Worm (Caenorhabditis elegans) whole organism, L4/young adult: ENCODE data around the gene Y50D4A.4.
A peak's percentile ranks its signal among the peaks of the same experiment; 100 is the strongest.

ENCODE experiments used
- W03F9.2 ChIP-seq: fragments of 150-350 bp; optimal IDR thresholded peaks from 2 replicates; lab custom pipeline; 2014; ENCODE audit warnings: missing biosample characterization, missing genetic modification characterization
- dao-5 ChIP-seq: sonication (generic microtip); optimal IDR thresholded peaks from 2 replicates; lab custom pipeline; 2016; ENCODE audit warnings: missing genotype, missing genetic modification characterization, moderate library complexity, missing compliant biosample characterization
- him-1 ChIP-seq: sonication (generic microtip); optimal IDR thresholded peaks from 2 replicates; lab custom pipeline; 2016; ENCODE audit warnings: missing genotype, missing genetic modification reagents, missing genetic modification characterization, missing compliant biosample characterization

Y50D4A.4 gene

ce11 chrV:1207589-1207988, 11.7 kb upstream of the Y50D4A.4 start, which contains the start of gene Y50D4A.1:
Y50D4A.1 (plus strand) TSS chrV:1207889.
- TF ChIP-seq dao-5 (tag; lab: Kevin White, UChicago): no peak
- no peak for TF ChIP-seq him-1 (tag; lab: Kevin White, UChicago)
- no peak for TF ChIP-seq W03F9.2 (tag; lab: Kevin White, UChicago)

- TF ChIP-seq W03F9.2 (tag; lab: Kevin White, UChicago): no peak
- no peak for TF ChIP-seq him-1 (tag; lab: Kevin White, UChicago)
- no peak for TF ChIP-seq dao-5 (tag; lab: Kevin White, UChicago)
Measured at ce11 chrV:1206971-1207370, 11.0 kb upstream of the Y50D4A.4 start, which contains the start of gene Y50D4A.5. Y50D4A.5 (plus strand) TSS chrV:1207307.

- TF ChIP-seq him-1 (tag; lab: Kevin White, UChicago) (no peak), dao-5 (tag; lab: Kevin White, UChicago) (no peak), W03F9.2 (tag; lab: Kevin White, UChicago) (no peak)
Measured at ce11 chrV:1201717-1202116, 5.8 kb upstream of the Y50D4A.4 start.

ce11 chrV:1199219-1199889, 3.4 kb upstream of the Y50D4A.4 start, which contains the start of gene Y50D4A.6:
Y50D4A.6 (minus strand) TSS chrV:1199269.
- TF ChIP-seq him-1 (tag; lab: Kevin White, UChicago): no peak
- no peak for TF ChIP-seq dao-5 (tag; lab: Kevin White, UChicago)
- no peak for TF ChIP-seq W03F9.2 (tag; lab: Kevin White, UChicago)

ce11 chrV:1179279-1179678, 16.6 kb downstream of the Y50D4A.4 start, which contains the start of gene F25A2.1:
F25A2.1 (plus strand) TSS chrV:1179579.
- TF ChIP-seq W03F9.2 (tag; lab: Kevin White, UChicago) (no peak), him-1 (tag; lab: Kevin White, UChicago) (no peak), dao-5 (tag; lab: Kevin White, UChicago) (no peak)

ce11 chrV:1176277-1176839, 19.6 kb downstream of the Y50D4A.4 start, which contains the start of gene T21H3.1:
T21H3.1 (plus strand) TSS chrV:1176724.
- TF ChIP-seq dao-5 (tag; lab: Kevin White, UChicago): no peak
- TF ChIP-seq him-1 (tag; lab: Kevin White, UChicago): no peak
- TF ChIP-seq W03F9.2 (tag; lab: Kevin White, UChicago): no peak

ce11 chrV:1170591-1170990, 25.3 kb downstream of the Y50D4A.4 start:
- TF ChIP-seq him-1 (tag; lab: Kevin White, UChicago): no peak
- no peak for TF ChIP-seq dao-5 (tag; lab: Kevin White, UChicago)
- TF ChIP-seq W03F9.2 (tag; lab: Kevin White, UChicago): no peak

ce11 chrV:1165090-1165761, 30.7 kb downstream of the Y50D4A.4 start, which contains the start of gene ptr-16:
ptr-16 (plus strand) TSS chrV:1165711.
- TF ChIP-seq dao-5 (tag; lab: Kevin White, UChicago): no peak
- no peak for TF ChIP-seq W03F9.2 (tag; lab: Kevin White, UChicago)
- TF ChIP-seq him-1 (tag; lab: Kevin White, UChicago): no peak

- TF ChIP-seq dao-5 (tag; lab: Kevin White, UChicago) (no peak), W03F9.2 (tag; lab: Kevin White, UChicago) (no peak), him-1 (tag; lab: Kevin White, UChicago) (no peak)
Measured at ce11 chrV:1164196-1164691, 31.7 kb downstream of the Y50D4A.4 start, which contains the start of gene T21H3.5. T21H3.5 (minus strand) TSS chrV:1164293.

ce11 chrV:1160716-1161115, 35.2 kb downstream of the Y50D4A.4 start:
- TF ChIP-seq W03F9.2 (tag; lab: Kevin White, UChicago): no peak
- no peak for TF ChIP-seq dao-5 (tag; lab: Kevin White, UChicago)
- TF ChIP-seq him-1 (tag; lab: Kevin White, UChicago): no peak

ce11 chrV:1158247-1158646, 37.7 kb downstream of the Y50D4A.4 start:
- no peak for TF ChIP-seq W03F9.2 (tag; lab: Kevin White, UChicago)
- TF ChIP-seq him-1 (tag; lab: Kevin White, UChicago): peak; percentile 66
- no peak for TF ChIP-seq dao-5 (tag; lab: Kevin White, UChicago)

- TF ChIP-seq W03F9.2 (tag; lab: Kevin White, UChicago) (no peak), him-1 (tag; lab: Kevin White, UChicago) (no peak), dao-5 (tag; lab: Kevin White, UChicago) (no peak)
Measured at ce11 chrV:1157443-1157842, 38.5 kb downstream of the Y50D4A.4 start.

ce11 chrV:1156431-1156830, 39.5 kb downstream of the Y50D4A.4 start:
- TF ChIP-seq him-1 (tag; lab: Kevin White, UChicago) (no peak), W03F9.2 (tag; lab: Kevin White, UChicago) (no peak), dao-5 (tag; lab: Kevin White, UChicago) (no peak)
